Worm (Caenorhabditis elegans) whole organism, early embryonic: ENCODE results near the gene ubxn-5.

Experiments
- B0310.2 ChIP-seq: sonication (generic microtip); optimal IDR thresholded peaks from 2 replicates; lab custom pipeline; 2016; ENCODE audit warnings: mild to moderate bottlenecking, missing genetic modification characterization, missing compliant biosample characterization
- aly-1 ChIP-seq: sonication (generic microtip); optimal IDR thresholded peaks from 2 replicates; lab custom pipeline; 2016; ENCODE audit warnings: missing genetic modification characterization, missing compliant biosample characterization
- ama-1 ChIP-seq: fragments of 150-350 bp; optimal IDR thresholded peaks from 2 replicates; lab custom pipeline; 2014
- ets-7 ChIP-seq: sonication (generic microtip); optimal IDR thresholded peaks from 2 replicates; lab custom pipeline; 2016; ENCODE audit warnings: missing genotype, missing genetic modification characterization, missing compliant biosample characterization
- flt-1 ChIP-seq: fragments of 200-800 bp; sonication (Bioruptor generic); IDR thresholded peaks from 2 replicates; pipeline ENCODE4 v1.3.6; 2022; ENCODE audit warnings: missing genetic modification characterization, missing compliant biosample characterization
- hmbx-1 ChIP-seq: sonication (generic microtip); optimal IDR thresholded peaks from 2 replicates; lab custom pipeline; 2016; ENCODE audit warnings: mild to moderate bottlenecking, missing genetic modification characterization, missing compliant biosample characterization
- hnd-1 ChIP-seq: sonication (generic microtip); optimal IDR thresholded peaks from 2 replicates; lab custom pipeline; 2016; ENCODE audit warnings: missing genetic modification characterization, missing compliant biosample characterization
- scrt-1 ChIP-seq: fragments of 200-800 bp; sonication (Bioruptor generic); IDR thresholded peaks from 2 replicates; pipeline ENCODE4 v1.3.6; 2022; ENCODE audit warnings: missing genetic modification characterization, missing compliant biosample characterization
- tbx-37 ChIP-seq: fragments of 200-800 bp; sonication (Bioruptor generic); conservative IDR thresholded peaks from 2 replicates; pipeline ENCODE4 v1.3.6; 2022; ENCODE audit warnings: missing genetic modification reagents, missing genetic modification characterization, missing compliant biosample characterization

ce11 chrII:10203765-10204164 is 30.5 kb downstream of the ubxn-5 start:
- TF ChIP-seq hmbx-1 (tag; lab: Kevin White, UChicago) (no peak), ets-7 (no peak), aly-1 (tag; lab: Kevin White, UChicago) (no peak), ama-1 (lab: Kevin White, UChicago) (no peak), tbx-37 (GFP tag; lab: Robert Waterston, UW) (no peak), scrt-1 (GFP tag; lab: Robert Waterston, UW) (no peak), flt-1 (no peak), hnd-1 (tag; lab: Kevin White, UChicago) (no peak), B0310.2 (tag; lab: Kevin White, UChicago) (no peak)
